Worm (Caenorhabditis elegans) whole organism, late embryonic: ENCODE data around the gene abf-5.

Experiments used
- elt-2 ChIP-seq: sonication (generic microtip); optimal IDR thresholded peaks from 2 replicates; lab custom pipeline; 2016; ENCODE audit warnings: missing genetic modification reagents, missing genetic modification characterization, missing compliant biosample characterization
- eyg-1 ChIP-seq: sonication (generic microtip); optimal IDR thresholded peaks from 2 replicates; lab custom pipeline; 2016; ENCODE audit warnings: missing genotype, missing genetic modification characterization, missing compliant biosample characterization

Gene abf-5

DNA sequence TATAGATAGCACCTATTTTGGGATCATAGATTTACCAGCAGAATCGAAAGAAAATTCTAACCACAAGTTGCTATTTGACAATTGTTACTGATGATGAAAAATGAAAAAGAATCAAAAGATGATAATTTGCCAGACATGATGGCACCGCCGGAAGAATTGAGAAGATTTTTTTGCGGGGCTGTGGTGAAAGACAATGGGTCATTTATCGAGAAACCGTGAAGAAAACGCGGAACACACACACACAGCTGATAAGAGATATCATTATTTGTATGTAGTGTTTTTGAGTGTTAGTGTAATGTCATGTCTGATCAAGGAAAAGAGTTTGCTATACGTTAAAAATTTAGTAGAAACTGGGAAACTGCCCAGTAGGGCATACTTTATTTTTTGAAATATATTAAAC lies 42.2 kb downstream of the abf-5 start:
- TF ChIP-seq elt-2 (tag; lab: Kevin White, UChicago) = peak; percentile 35
- no peak for TF ChIP-seq eyg-1 (tag; lab: Kevin White, UChicago)
- TF ChIP-seq, all 69 proteins: peak for 1
